Fruit fly (Drosophila melanogaster): ENCODE results near the gene Dad.
A peak's percentile ranks its signal among the peaks of the same experiment; 100 is the strongest.

Dad gene

DNA sequence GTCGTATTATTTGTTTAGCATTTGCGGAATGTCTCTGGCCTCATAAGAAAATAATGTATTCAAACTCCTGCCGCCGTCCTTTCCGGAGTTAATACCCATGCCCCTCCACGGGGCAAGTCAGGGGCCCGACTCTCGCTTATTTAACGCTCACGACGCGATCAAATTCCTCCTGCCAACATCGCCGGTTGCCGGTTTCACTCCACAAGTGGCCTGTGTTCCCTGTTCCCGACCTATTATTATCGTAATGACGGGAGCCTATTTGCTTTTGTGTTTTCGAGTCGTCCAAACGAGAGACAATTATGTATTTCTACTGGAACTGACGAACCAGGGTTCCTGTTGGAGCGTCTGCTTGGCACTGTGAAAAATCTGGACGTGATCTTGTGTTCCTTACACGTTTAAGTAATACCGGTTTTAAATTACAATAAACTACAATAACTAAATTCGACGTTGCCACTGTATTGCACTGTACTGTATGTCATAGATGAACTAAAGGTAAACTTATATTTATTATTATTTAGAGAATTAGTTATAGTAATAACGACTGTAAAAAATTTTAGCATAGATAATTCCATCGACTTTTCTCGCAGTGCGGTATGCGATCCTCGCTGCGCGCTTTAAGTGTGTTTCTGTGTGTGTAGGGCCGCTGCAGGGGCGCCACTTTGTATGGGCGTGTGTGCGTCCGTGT lies 1.2 kb upstream of the Dad start (continued):
- peak; percentile 22 for TF ChIP-seq Hsf (GFP tag; optimal IDR thresholded peaks at IDR 0.05)
- peak; percentile 20 for TF ChIP-seq CG18476 (GFP tag; optimal IDR thresholded peaks at IDR 0.05)
- TF ChIP-seq CG15011 (GFP tag; optimal IDR thresholded peaks at IDR 0.05) = peak; percentile 0
- TF ChIP-seq lmd (GFP tag; IDR thresholded peaks at IDR 0.05) = peak; percentile 13; the same call in 1 of the 2 replicates
- TF ChIP-seq CG2116 (GFP tag; optimal IDR thresholded peaks at IDR 0.05) = peak; percentile 3
- TF ChIP-seq zen (tag; optimal IDR thresholded peaks at IDR 0.05) = peak; percentile 72
- TF ChIP-seq CG9215 (GFP tag; IDR thresholded peaks at IDR 0.05) = no peak
- TF ChIP-seq CG4282 (GFP tag; optimal IDR thresholded peaks at IDR 0.05) = no peak
- TF ChIP-seq CG17361 (GFP tag; IDR thresholded peaks at IDR 0.05) = peak; percentile 66
- TF ChIP-seq CG14710 (tag; optimal IDR thresholded peaks at IDR 0.05) = peak; percentile 79
- TF ChIP-seq zf30C (GFP tag; optimal IDR thresholded peaks at IDR 0.05) = peak; percentile 99
- peak; percentile 18 for TF ChIP-seq Max (GFP tag; optimal IDR thresholded peaks at IDR 0.05)
- TF ChIP-seq CG5245 (GFP tag; optimal IDR thresholded peaks at IDR 0.05) = peak; percentile 28
- no peak for TF ChIP-seq Atf6 (GFP tag; IDR thresholded peaks at IDR 0.05)
- peak; percentile 8 for TF ChIP-seq Mad (GFP tag; optimal IDR thresholded peaks at IDR 0.05)
- peak; percentile 39 for TF ChIP-seq Hr3 (GFP tag; optimal IDR thresholded peaks at IDR 0.05)
- peak; percentile 11 for TF ChIP-seq odd (GFP tag; optimal IDR thresholded peaks at IDR 0.05)
- no peak for TF ChIP-seq Camta (GFP tag; optimal IDR thresholded peaks at IDR 0.05)
- 0 out of 2 replicates have a peak, but pooled peaks have one; percentile 33 for TF ChIP-seq CG6689 (GFP tag; IDR thresholded peaks at IDR 0.05)
- TF ChIP-seq Hmx (GFP tag; optimal IDR thresholded peaks at IDR 0.05) = no peak
- TF ChIP-seq trem (tag; optimal IDR thresholded peaks at IDR 0.05) = peak; percentile 52
- TF ChIP-seq dimm (GFP tag; IDR thresholded peaks at IDR 0.05) = no peak
- peak; percentile 48 for TF ChIP-seq Chrac-16 (GFP tag; optimal IDR thresholded peaks at IDR 0.05)
- TF ChIP-seq grau (tag; optimal IDR thresholded peaks at IDR 0.05) = peak; percentile 55
- no peak for TF ChIP-seq sisA (GFP tag; IDR thresholded peaks at IDR 0.05)
- TF ChIP-seq lilli (GFP tag; optimal IDR thresholded peaks at IDR 0.05) = peak; percentile 27
- no peak for TF ChIP-seq yki (optimal IDR thresholded peaks at IDR 0.05)
- peak; percentile 51 for TF ChIP-seq CG1603 (tag; optimal IDR thresholded peaks at IDR 0.05)
- peak; percentile 10 for TF ChIP-seq jumu (GFP tag; optimal IDR thresholded peaks at IDR 0.05)
- peak; percentile 8 for TF ChIP-seq CG3407 (GFP tag; optimal IDR thresholded peaks at IDR 0.05)
- TF ChIP-seq CG30403 (GFP tag; optimal IDR thresholded peaks at IDR 0.05) = peak; percentile 39
- TF ChIP-seq fd96Cb (tag; optimal IDR thresholded peaks at IDR 0.05) = peak; percentile 38
- TF ChIP-seq Optix (GFP tag; IDR thresholded peaks at IDR 0.05) = 0 out of 3 replicates have a peak, but pooled peaks have one; percentile 24
- TF ChIP-seq row (GFP tag; IDR thresholded peaks at IDR 0.05) = peak; percentile 76
- no peak for TF ChIP-seq pnt (GFP tag; optimal IDR thresholded peaks at IDR 0.05)
- peak; percentile 52; the same call in 1 of the 2 replicates for TF ChIP-seq CG17328 (GFP tag; IDR thresholded peaks at IDR 0.05)
- TF ChIP-seq bcd (GFP tag; optimal IDR thresholded peaks at IDR 0.05) = peak; percentile 6
- peak; percentile 69 for TF ChIP-seq CG13775 (GFP tag; optimal IDR thresholded peaks at IDR 0.05)
- TF ChIP-seq prd (optimal IDR thresholded peaks at IDR 0.05) = no peak
- peak; percentile 75 for TF ChIP-seq prd (GFP tag; IDR thresholded peaks at IDR 0.05)
- TF ChIP-seq CG17829 (tag; optimal IDR thresholded peaks at IDR 0.05) = peak; percentile 81
- TF ChIP-seq ase (GFP tag; IDR thresholded peaks at IDR 0.05) = no peak
- no peak for TF ChIP-seq so (GFP tag; IDR thresholded peaks at IDR 0.05)
- TF ChIP-seq danr (GFP tag; IDR thresholded peaks at IDR 0.05) = no peak
- peak; percentile 12; the same call in 1 of the 2 replicates for TF ChIP-seq Drgx (GFP tag; IDR thresholded peaks at IDR 0.05)
- peak; percentile 67 for TF ChIP-seq gcm (GFP tag; optimal IDR thresholded peaks at IDR 0.05)
- peak in 1 of 2 experiments; percentile 24 for TF ChIP-seq chif (GFP tag; optimal IDR thresholded peaks at IDR 0.05)
- no peak for TF ChIP-seq CG13624 (GFP tag; optimal IDR thresholded peaks at IDR 0.05)
- peak; percentile 79 for TF ChIP-seq kah (GFP tag; optimal IDR thresholded peaks at IDR 0.05)
- peak; percentile 33 for TF ChIP-seq CG6254 (GFP tag; optimal IDR thresholded peaks at IDR 0.05)

All from whole organism, embryonic.